Worm (Caenorhabditis elegans): Measurements from ENCODE around the gene daf-18.

Gene daf-18

ce11 chrIV:443622-444021, 18.6 kb upstream of the daf-18 start, which contains the start of gene mrpl-55 (continued):
- TF ChIP-seq nhr-77 (tag; optimal IDR thresholded peaks at IDR 0.05) (peak; percentile 56), sma-3 (GFP tag; optimal IDR thresholded peaks at IDR 0.05) (peak; percentile 94), skn-1 (tag; optimal IDR thresholded peaks at IDR 0.05) (no peak), ama-1 (optimal IDR thresholded peaks at IDR 0.05) (peak; percentile 12), elt-3 (tag; optimal IDR thresholded peaks at IDR 0.05) (no peak), lin-11 (tag; optimal IDR thresholded peaks at IDR 0.05) (peak; percentile 44), zag-1 (tag; optimal IDR thresholded peaks at IDR 0.05) (peak; percentile 39), Y55F3AM.14 (GFP tag; optimal IDR thresholded peaks at IDR 0.05) (no peak), lin-39 (tag; optimal IDR thresholded peaks at IDR 0.05) (no peak), nhr-12 (tag; optimal IDR thresholded peaks at IDR 0.05) (no peak), ztf-1 (GFP tag; conservative IDR thresholded peaks at IDR 0.05) (no peak)

- TF ChIP-seq elt-3 (tag; optimal IDR thresholded peaks at IDR 0.05) (no peak), fos-1 (tag; optimal IDR thresholded peaks at IDR 0.05) (peak; percentile 91)
These were observed 15.5 kb upstream of the daf-18 start, which contains the start of gene hum-8 for ce11 chrIV:440509-440908. TSS of gene hum-8 (minus strand) at chrIV:440554.

ce11 chrIV:438384-438783, 13.4 kb upstream of the daf-18 start:
- TF ChIP-seq ztf-11 (tag; optimal IDR thresholded peaks at IDR 0.05) (no peak), elt-3 (tag; optimal IDR thresholded peaks at IDR 0.05) (no peak), snpc-4 (tag; optimal IDR thresholded peaks at IDR 0.05) (no peak), unc-39 (tag; optimal IDR thresholded peaks at IDR 0.05) (no peak), egl-27 (tag; optimal IDR thresholded peaks at IDR 0.05) (no peak), ceh-82 (tag; optimal IDR thresholded peaks at IDR 0.05) (no peak), lsy-2 (tag; optimal IDR thresholded peaks at IDR 0.05) (no peak), nhr-237 (tag; optimal IDR thresholded peaks at IDR 0.05) (no peak), ztf-4 (tag; optimal IDR thresholded peaks at IDR 0.05) (no peak), aly-2 (tag; optimal IDR thresholded peaks at IDR 0.05) (no peak), mbf-1 (tag; optimal IDR thresholded peaks at IDR 0.05) (no peak), nhr-23 (tag; optimal IDR thresholded peaks at IDR 0.05) (no peak), peb-1 (tag; optimal IDR thresholded peaks at IDR 0.05) (no peak), nhr-77 (tag; optimal IDR thresholded peaks at IDR 0.05) (no peak), nhr-12 (tag; optimal IDR thresholded peaks at IDR 0.05) (no peak), crh-2 (tag; optimal IDR thresholded peaks at IDR 0.05) (no peak), dmd-4 (tag; optimal IDR thresholded peaks at IDR 0.05) (no peak), lin-13 (GFP tag; optimal IDR thresholded peaks at IDR 0.05) (no peak)

DNA sequence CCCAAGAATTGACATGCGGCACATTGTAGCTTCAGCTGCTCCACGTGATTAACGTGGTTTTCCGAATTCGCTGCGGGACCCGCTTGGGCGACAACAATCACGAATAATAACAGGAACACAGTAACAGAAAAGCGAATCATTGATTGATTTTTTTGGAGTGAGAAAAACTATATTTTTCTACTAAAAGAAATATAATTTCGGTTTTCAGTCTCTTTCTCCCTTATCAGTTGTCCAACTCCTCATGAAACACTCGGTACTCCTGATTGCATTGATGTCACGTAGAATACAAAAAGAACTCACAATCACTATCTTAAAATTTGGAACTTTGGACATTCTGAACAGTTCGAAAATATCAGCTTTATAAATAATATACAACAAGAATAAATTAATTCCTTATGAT, 3.9 kb upstream of the daf-18 start, which contains the start of gene Y66H1A.5:
Gene Y66H1A.5 (minus strand): TSS at position 265 of the 400 bp plus-strand sequence.
- TF ChIP-seq mdl-1 (tag; optimal IDR thresholded peaks at IDR 0.05) (no peak), gmeb-1 (tag; optimal IDR thresholded peaks at IDR 0.05) (no peak), fos-1 (tag; optimal IDR thresholded peaks at IDR 0.05) (peak; percentile 57), mbf-1 (tag; optimal IDR thresholded peaks at IDR 0.05) (no peak), nhr-23 (tag; optimal IDR thresholded peaks at IDR 0.05) (no peak), snpc-4 (tag; optimal IDR thresholded peaks at IDR 0.05) (no peak), Y55F3AM.14 (GFP tag; optimal IDR thresholded peaks at IDR 0.05) (no peak), skn-1 (tag; optimal IDR thresholded peaks at IDR 0.05) (no peak), nhr-12 (tag; optimal IDR thresholded peaks at IDR 0.05) (no peak)

DNA sequence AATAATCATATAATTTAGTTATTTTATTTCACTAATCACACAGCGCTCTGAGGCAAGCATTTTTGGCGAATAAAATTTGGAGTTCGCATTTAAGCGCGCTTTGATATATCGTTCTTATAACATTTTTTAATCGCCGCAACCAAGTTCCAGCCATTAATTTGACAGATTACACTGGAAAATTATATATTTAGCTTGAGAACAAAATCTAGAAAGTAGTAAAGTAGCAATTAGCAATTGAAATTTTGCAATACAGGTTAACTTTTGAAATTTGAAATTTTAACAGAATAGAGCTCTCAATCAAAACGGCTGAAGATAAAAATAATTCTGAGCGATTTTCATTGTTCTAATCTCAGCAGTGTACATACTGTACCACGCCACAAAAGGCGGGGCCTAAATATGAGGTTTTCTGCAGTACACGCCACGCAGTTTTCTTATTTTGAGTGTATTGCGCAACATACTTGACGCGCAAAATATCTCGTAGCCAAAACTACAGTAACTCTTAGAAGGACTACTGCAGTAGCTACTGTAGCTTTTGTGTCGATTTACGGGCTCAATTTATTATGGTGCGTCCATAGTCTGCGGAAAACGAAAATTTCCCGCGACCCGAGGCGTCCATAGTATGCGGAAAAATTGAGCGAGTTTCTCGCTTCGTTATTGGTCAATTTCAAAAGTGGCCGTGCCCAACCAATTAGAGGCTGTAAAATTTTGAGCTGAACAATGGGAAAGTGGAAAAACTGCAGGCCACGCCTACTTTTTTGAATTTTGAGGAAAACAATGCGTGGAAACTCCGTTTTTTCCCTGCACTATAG, 2.3 kb upstream of the daf-18 start:
- TF ChIP-seq dmd-4 (tag; optimal IDR thresholded peaks at IDR 0.05) (no peak), skn-1 (tag; optimal IDR thresholded peaks at IDR 0.05) (no peak), nhr-25 (tag; optimal IDR thresholded peaks at IDR 0.05) (no peak), ceh-16 (tag; optimal IDR thresholded peaks at IDR 0.05) (no peak), sem-4 (tag; optimal IDR thresholded peaks at IDR 0.05) (no peak), zag-1 (tag; optimal IDR thresholded peaks at IDR 0.05) (no peak), nhr-11 (tag; optimal IDR thresholded peaks at IDR 0.05) (no peak), ztf-1 (GFP tag; conservative IDR thresholded peaks at IDR 0.05) (no peak), lin-13 (GFP tag; optimal IDR thresholded peaks at IDR 0.05) (no peak), nhr-21 (tag; optimal IDR thresholded peaks at IDR 0.05) (no peak), unc-55 (GFP tag; optimal IDR thresholded peaks at IDR 0.05) (no peak), ztf-11 (tag; optimal IDR thresholded peaks at IDR 0.05) (no peak)

Data from whole organism, L2 larva.